Worm (Caenorhabditis elegans) whole organism, early embryonic: ENCODE results near the gene irld-21.

ENCODE experiments used
- B0310.2 ChIP-seq: sonication (generic microtip); optimal IDR thresholded peaks from 2 replicates; lab custom pipeline; 2016; ENCODE audit warnings: mild to moderate bottlenecking, missing genetic modification characterization, missing compliant biosample characterization
- F13C5.2 ChIP-seq: sonication (generic microtip); optimal IDR thresholded peaks from 2 replicates; lab custom pipeline; 2017; ENCODE audit warnings: mild to moderate bottlenecking, missing genetic modification characterization, inconsistent platforms, missing compliant biosample characterization
- aly-1 ChIP-seq: sonication (generic microtip); optimal IDR thresholded peaks from 2 replicates; lab custom pipeline; 2016; ENCODE audit warnings: missing genetic modification characterization, missing compliant biosample characterization
- ama-1 ChIP-seq: fragments of 150-350 bp; optimal IDR thresholded peaks from 2 replicates; lab custom pipeline; 2014
- ceh-13 ChIP-seq: fragments of 200-800 bp; sonication (Bioruptor generic); optimal IDR thresholded peaks from 2 replicates; lab custom pipeline; 2018; ENCODE audit warnings: mild to moderate bottlenecking, missing genetic modification characterization, missing compliant biosample characterization
- ceh-36 ChIP-seq: sonication (generic microtip); optimal IDR thresholded peaks from 2 replicates; lab custom pipeline; 2016; ENCODE audit warnings: missing genetic modification characterization, inconsistent platforms, missing compliant biosample characterization
- ets-7 ChIP-seq: sonication (generic microtip); optimal IDR thresholded peaks from 2 replicates; lab custom pipeline; 2016; ENCODE audit warnings: missing genotype, missing genetic modification characterization, missing compliant biosample characterization
- flt-1 ChIP-seq: fragments of 200-800 bp; sonication (Bioruptor generic); IDR thresholded peaks from 2 replicates; pipeline ENCODE4 v1.3.6; 2022; ENCODE audit warnings: missing genetic modification characterization, missing compliant biosample characterization
- hmbx-1 ChIP-seq: sonication (generic microtip); optimal IDR thresholded peaks from 2 replicates; lab custom pipeline; 2016; ENCODE audit warnings: mild to moderate bottlenecking, missing genetic modification characterization, missing compliant biosample characterization
- hmg-4 ChIP-seq: fragments of 200-800 bp; sonication (Bioruptor generic); optimal IDR thresholded peaks from 2 replicates; lab custom pipeline; 2018; ENCODE audit warnings: mild to moderate bottlenecking, missing genetic modification characterization, missing compliant biosample characterization
- hnd-1 ChIP-seq: sonication (generic microtip); optimal IDR thresholded peaks from 2 replicates; lab custom pipeline; 2016; ENCODE audit warnings: missing genetic modification characterization, missing compliant biosample characterization
- pes-1 ChIP-seq: fragments of 200-800 bp; sonication (Bioruptor generic); IDR thresholded peaks from 2 replicates; pipeline ENCODE4 v1.3.6; 2022; ENCODE audit warnings: missing genetic modification reagents, missing genetic modification characterization, missing compliant biosample characterization
- scrt-1 ChIP-seq: fragments of 200-800 bp; sonication (Bioruptor generic); IDR thresholded peaks from 2 replicates; pipeline ENCODE4 v1.3.6; 2022; ENCODE audit warnings: missing genetic modification characterization, missing compliant biosample characterization
- sea-1 ChIP-seq: fragments of 200-800 bp; sonication (Bioruptor generic); conservative IDR thresholded peaks from 2 replicates; pipeline ENCODE4 v1.3.6; 2022; ENCODE audit warnings: missing genetic modification characterization, missing compliant biosample characterization
- tbx-11 ChIP-seq: fragments of 200-800 bp; sonication (Bioruptor generic); IDR thresholded peaks from 2 replicates; pipeline ENCODE4 v1.3.6; 2022; ENCODE audit warnings: missing genetic modification characterization, missing compliant biosample characterization
- tbx-37 ChIP-seq: fragments of 200-800 bp; sonication (Bioruptor generic); conservative IDR thresholded peaks from 2 replicates; pipeline ENCODE4 v1.3.6; 2022; ENCODE audit warnings: missing genetic modification reagents, missing genetic modification characterization, missing compliant biosample characterization
- tra-4 ChIP-seq: sonication (generic microtip); optimal IDR thresholded peaks from 2 replicates; lab custom pipeline; 2017; ENCODE audit warnings: missing genetic modification characterization, missing compliant biosample characterization

irld-21 gene

DNA sequence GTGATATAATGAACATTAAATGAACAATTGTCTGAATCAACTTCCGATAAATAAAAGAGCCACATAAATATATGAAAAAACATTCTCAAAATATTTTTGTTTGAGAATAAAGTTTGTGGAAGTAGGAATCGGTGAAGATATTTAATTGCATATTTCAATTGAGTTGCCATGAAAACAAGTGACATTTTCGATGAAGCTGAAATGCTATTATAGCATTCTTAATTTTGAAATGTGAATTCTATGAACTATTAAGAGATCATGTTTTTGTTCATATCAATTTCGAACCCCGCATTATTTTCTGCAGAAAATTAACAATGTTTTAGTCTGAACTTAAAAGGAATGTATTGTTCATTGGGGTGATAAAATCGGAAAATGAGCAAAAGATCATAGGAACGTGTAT, at the start of gene irld-21:
TSS of gene irld-21 (minus strand) at position 101 of the 400 bp plus-strand sequence.
- TF ChIP-seq ceh-36 (no peak), ceh-13 (GFP tag; lab: Kevin White, UChicago) (no peak), sea-1 (GFP tag; lab: Robert Waterston, UW) (no peak), hnd-1 (tag; lab: Kevin White, UChicago) (no peak), B0310.2 (tag; lab: Kevin White, UChicago) (no peak), ama-1 (lab: Kevin White, UChicago) (no peak), hmg-4 (GFP tag; lab: Kevin White, UChicago) (no peak), flt-1 (GFP tag; lab: Robert Waterston, UW) (no peak), scrt-1 (GFP tag; lab: Robert Waterston, UW) (no peak), tbx-11 (no peak), F13C5.2 (no peak), ets-7 (tag; lab: Kevin White, UChicago) (no peak), pes-1 (GFP tag; lab: Robert Waterston, UW) (no peak), hmbx-1 (tag; lab: Kevin White, UChicago) (no peak), tbx-37 (GFP tag; lab: Robert Waterston, UW) (no peak), aly-1 (tag; lab: Kevin White, UChicago) (no peak)

DNA sequence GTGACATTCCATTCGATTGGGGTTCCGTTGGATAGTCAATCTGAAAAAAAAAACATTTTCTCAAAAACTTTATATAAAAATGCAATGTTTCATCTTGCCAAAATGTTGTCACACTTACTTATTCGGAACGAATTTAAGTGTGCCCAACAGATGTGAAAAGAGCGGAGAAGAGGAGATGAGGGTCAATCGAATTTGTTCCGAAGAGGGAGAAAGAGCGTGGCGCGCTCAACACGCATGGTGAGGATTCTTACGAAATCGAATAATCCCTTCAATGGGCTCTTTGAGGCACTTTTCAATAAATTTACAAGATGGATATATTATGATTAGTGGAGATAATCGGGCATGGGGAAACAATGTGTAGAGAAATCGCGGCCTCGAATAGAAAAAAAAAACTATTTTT, 48.7 kb upstream of the irld-21 start:
- no peak for TF ChIP-seq F13C5.2
- no peak for TF ChIP-seq pes-1 (GFP tag; lab: Robert Waterston, UW)
- no peak for TF ChIP-seq ama-1 (lab: Kevin White, UChicago)
- no peak for TF ChIP-seq ceh-36
- no peak for TF ChIP-seq tbx-37 (GFP tag; lab: Robert Waterston, UW)
- TF ChIP-seq sea-1 (GFP tag; lab: Robert Waterston, UW), result no peak
- no peak for TF ChIP-seq hmbx-1 (tag; lab: Kevin White, UChicago)
- TF ChIP-seq flt-1 (GFP tag; lab: Robert Waterston, UW), result no peak
- no peak for TF ChIP-seq hnd-1 (tag; lab: Kevin White, UChicago)
- TF ChIP-seq aly-1 (tag; lab: Kevin White, UChicago), result no peak
- TF ChIP-seq scrt-1 (GFP tag; lab: Robert Waterston, UW), result no peak
- TF ChIP-seq B0310.2 (tag; lab: Kevin White, UChicago), result no peak
- no peak for TF ChIP-seq ceh-13 (GFP tag; lab: Kevin White, UChicago)
- no peak for TF ChIP-seq tbx-11

DNA sequence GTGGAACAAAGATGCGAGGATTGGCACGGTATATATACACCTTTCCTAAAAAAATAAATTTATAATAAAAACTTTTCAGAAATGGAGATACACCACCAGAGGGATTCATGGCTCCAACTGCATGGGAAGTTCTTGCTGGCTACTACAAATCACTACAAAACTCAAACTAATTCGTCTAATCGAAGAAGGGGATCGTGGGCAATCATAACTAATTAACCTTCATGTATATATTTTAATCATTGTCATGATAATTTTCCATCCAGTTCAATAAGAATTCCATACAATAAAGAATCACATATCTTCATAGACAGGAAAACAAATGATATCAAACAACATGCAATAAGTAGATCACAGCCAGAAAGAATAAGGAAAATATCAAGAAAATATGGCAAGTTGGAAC, 42.0 kb upstream of the irld-21 start:
- TF ChIP-seq ama-1 (lab: Kevin White, UChicago) (no peak), tbx-37 (GFP tag; lab: Robert Waterston, UW) (no peak), hmbx-1 (tag; lab: Kevin White, UChicago) (no peak), ceh-13 (GFP tag; lab: Kevin White, UChicago) (no peak), pes-1 (GFP tag; lab: Robert Waterston, UW) (no peak), scrt-1 (GFP tag; lab: Robert Waterston, UW) (no peak), tbx-11 (no peak), aly-1 (tag; lab: Kevin White, UChicago) (no peak), tra-4 (tag; lab: Kevin White, UChicago) (no peak), sea-1 (GFP tag; lab: Robert Waterston, UW) (no peak), ets-7 (tag; lab: Kevin White, UChicago) (no peak), hnd-1 (tag; lab: Kevin White, UChicago) (no peak), ceh-36 (no peak), flt-1 (GFP tag; lab: Robert Waterston, UW) (no peak)

DNA sequence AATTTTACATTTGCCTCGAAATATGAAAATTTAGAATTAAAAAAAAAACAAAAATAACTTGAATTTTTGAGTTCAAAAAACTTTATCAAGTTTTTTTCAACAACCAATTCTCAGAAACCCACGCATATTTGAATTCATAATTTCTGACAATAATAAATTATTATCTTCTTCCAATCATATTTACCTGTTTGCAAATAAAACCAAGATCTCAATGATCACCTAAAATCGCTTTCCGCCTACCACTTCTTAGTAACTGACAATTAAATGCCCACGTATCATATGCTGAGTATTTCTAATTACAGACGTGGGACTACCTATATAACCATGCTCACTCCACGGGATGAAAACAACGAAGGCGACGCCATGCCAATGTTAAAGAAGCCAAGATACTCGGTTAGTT, 39.6 kb upstream of the irld-21 start, which contains the start of gene pps-1:
TSS of gene pps-1 (plus strand) at position 301 of the 400 bp plus-strand sequence.
- no peak for TF ChIP-seq ama-1 (lab: Kevin White, UChicago)
- TF ChIP-seq hnd-1 (tag; lab: Kevin White, UChicago), result no peak
- TF ChIP-seq ceh-13 (GFP tag; lab: Kevin White, UChicago), result no peak
- TF ChIP-seq B0310.2 (tag; lab: Kevin White, UChicago), result no peak
- no peak for TF ChIP-seq ets-7 (tag; lab: Kevin White, UChicago)
- TF ChIP-seq scrt-1 (GFP tag; lab: Robert Waterston, UW), result no peak
- TF ChIP-seq tbx-11, result no peak
- TF ChIP-seq ceh-36, result no peak
- TF ChIP-seq F13C5.2, result no peak
- no peak for TF ChIP-seq tra-4 (tag; lab: Kevin White, UChicago)
- TF ChIP-seq hmg-4 (GFP tag; lab: Kevin White, UChicago), result no peak
- TF ChIP-seq sea-1 (GFP tag; lab: Robert Waterston, UW), result no peak
- no peak for TF ChIP-seq hmbx-1 (tag; lab: Kevin White, UChicago)
- TF ChIP-seq tbx-37 (GFP tag; lab: Robert Waterston, UW), result no peak
- no peak for TF ChIP-seq pes-1 (GFP tag; lab: Robert Waterston, UW)
- TF ChIP-seq flt-1 (GFP tag; lab: Robert Waterston, UW), result no peak
- TF ChIP-seq aly-1 (tag; lab: Kevin White, UChicago), result no peak

DNA sequence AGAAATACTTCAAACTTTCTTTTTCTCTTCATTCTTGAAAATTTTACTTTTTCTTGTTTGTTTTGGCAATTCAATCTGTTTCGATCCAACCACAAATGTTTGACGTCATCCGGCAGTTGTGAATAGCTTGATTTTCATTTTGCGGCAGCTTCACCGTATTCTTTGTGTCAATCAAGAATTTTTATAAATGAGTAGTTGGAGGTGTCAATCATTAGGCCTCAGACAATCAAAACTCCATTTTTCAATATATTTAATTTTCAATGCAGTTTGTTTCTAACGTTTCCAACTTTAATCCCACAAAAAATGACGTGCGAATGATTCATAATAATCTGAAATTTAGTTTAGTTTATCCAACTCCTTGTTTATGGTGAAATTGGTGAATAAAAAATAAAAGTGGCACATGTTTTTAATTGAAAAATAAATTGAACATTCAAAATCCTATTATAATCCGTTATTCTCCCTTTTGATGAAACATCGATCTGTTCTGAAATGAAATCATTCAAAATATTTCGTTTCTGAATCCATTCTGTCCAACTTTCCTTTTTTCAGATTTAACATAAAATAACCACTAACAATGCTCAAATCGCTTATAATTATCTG, 35.5 kb upstream of the irld-21 start, which contains the start of gene ttr-53:
TSS of gene ttr-53 (plus strand) at position 550 of the 600 bp plus-strand sequence.
- TF ChIP-seq hnd-1 (tag; lab: Kevin White, UChicago), result no peak
- no peak for TF ChIP-seq F13C5.2
- TF ChIP-seq hmg-4 (GFP tag; lab: Kevin White, UChicago), result no peak

DNA sequence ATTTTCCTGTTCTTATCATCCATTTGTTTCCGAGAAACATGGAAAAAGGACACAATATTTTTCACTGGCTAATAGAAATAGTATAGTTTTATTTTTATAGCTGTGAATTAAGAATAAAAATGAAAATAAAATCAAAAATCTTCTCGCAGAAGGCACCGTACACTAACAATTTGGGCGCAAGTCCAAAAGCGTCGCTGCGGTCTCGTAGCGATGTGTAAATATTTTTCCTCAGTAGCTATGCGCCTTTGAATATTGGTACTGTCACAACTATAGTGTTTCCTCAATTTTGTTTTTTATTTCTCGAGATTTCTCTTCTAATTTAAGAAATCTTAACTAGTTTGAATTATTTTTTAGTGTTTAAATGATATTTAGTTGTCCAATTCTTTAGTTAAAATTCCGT, 34.9 kb upstream of the irld-21 start:
- TF ChIP-seq aly-1 (tag; lab: Kevin White, UChicago) (no peak), hmg-4 (GFP tag; lab: Kevin White, UChicago) (no peak), tbx-11 (no peak), hnd-1 (tag; lab: Kevin White, UChicago) (no peak), ceh-13 (GFP tag; lab: Kevin White, UChicago) (no peak), B0310.2 (tag; lab: Kevin White, UChicago) (no peak), ama-1 (lab: Kevin White, UChicago) (no peak), sea-1 (GFP tag; lab: Robert Waterston, UW) (no peak), F13C5.2 (no peak), ets-7 (tag; lab: Kevin White, UChicago) (no peak), flt-1 (GFP tag; lab: Robert Waterston, UW) (no peak), ceh-36 (no peak), hmbx-1 (tag; lab: Kevin White, UChicago) (no peak), tbx-37 (GFP tag; lab: Robert Waterston, UW) (no peak), tra-4 (tag; lab: Kevin White, UChicago) (no peak)
